Worm (Caenorhabditis elegans): Measurements from ENCODE around the gene acdh-2.

ce11 chrII:5514846-5515245, 32.4 kb downstream of the acdh-2 start, which contains the start of gene sahd-1:
- TF ChIP-seq ceh-16 (tag; optimal IDR thresholded peaks at IDR 0.05) = no peak
- TF ChIP-seq skn-1 (tag; optimal IDR thresholded peaks at IDR 0.05) = no peak
- no peak for TF ChIP-seq lin-13 (GFP tag; optimal IDR thresholded peaks at IDR 0.05)
- TF ChIP-seq nhr-12 (tag; optimal IDR thresholded peaks at IDR 0.05) = no peak
- no peak for TF ChIP-seq zag-1 (tag; optimal IDR thresholded peaks at IDR 0.05)
- no peak for TF ChIP-seq egl-27 (tag; optimal IDR thresholded peaks at IDR 0.05)
